Fruit fly (Drosophila melanogaster): ENCODE data around the gene Sema5c.

DNA sequence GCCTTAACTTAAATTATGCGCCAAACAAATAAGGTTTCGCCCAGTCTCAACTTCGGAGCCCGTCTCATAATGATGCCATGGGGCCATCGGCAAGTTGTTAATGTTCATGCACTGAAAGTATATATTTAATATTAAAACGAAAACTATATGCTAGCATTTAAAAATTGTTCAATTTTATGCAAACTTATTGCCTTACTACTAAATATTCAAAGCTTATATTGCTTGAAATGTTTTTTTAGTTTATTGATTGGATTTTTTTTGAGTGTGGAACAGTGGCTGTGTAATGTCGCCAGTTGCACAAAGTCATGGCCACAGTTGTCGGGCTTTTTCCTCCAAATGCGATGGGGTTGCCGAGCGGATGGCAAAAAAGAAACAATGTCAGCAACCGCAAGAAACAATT is 32.6 kb upstream of the Sema5c start:
- TF ChIP-seq CG34367 (tag; optimal IDR thresholded peaks at IDR 0.05) (peak; percentile 67), CG8159 (tag; optimal IDR thresholded peaks at IDR 0.05) (peak; percentile 92), CG13204 (GFP tag; optimal IDR thresholded peaks at IDR 0.05) (no peak), EcR (GFP tag; optimal IDR thresholded peaks at IDR 0.05) (peak; percentile 74), CG14655 (GFP tag; optimal IDR thresholded peaks at IDR 0.05) (peak; percentile 83), Snoo (tag; optimal IDR thresholded peaks at IDR 0.05) (peak; percentile 76), Ets98B (GFP tag; IDR thresholded peaks at IDR 0.05) (peak; percentile 85), CG4496 (GFP tag; IDR thresholded peaks at IDR 0.05) (peak; percentile 82), CG15710 (tag; optimal IDR thresholded peaks at IDR 0.05) (peak; percentile 83), D1 (tag; optimal IDR thresholded peaks at IDR 0.05) (peak; percentile 70), fd96Ca (GFP tag; IDR thresholded peaks at IDR 0.05) (peak; percentile 69; the same call in 2 of the 3 replicates), CG10348 (GFP tag; IDR thresholded peaks at IDR 0.05) (no peak), CG8301 (tag; optimal IDR thresholded peaks at IDR 0.05) (peak; percentile 80)
